Fruit fly (Drosophila melanogaster) whole organism, prepupa: ENCODE measurements around the gene CG1835.
A peak's percentile ranks its signal among the peaks of the same experiment; 100 is the strongest.

Experiments
- Blimp-1 ChIP-seq: fragments of 200-800 bp; sonication (Bioruptor generic); optimal IDR thresholded peaks from 3 replicates; lab custom pipeline; 2017; ENCODE audit warnings: missing biosample characterization, missing genetic modification characterization, mild to moderate bottlenecking, moderate library complexity, missing genetic modification reagents
- CG10631 ChIP-seq: fragments of 200-800 bp; sonication (Bioruptor generic); optimal IDR thresholded peaks from 2 replicates; lab custom pipeline; 2016; ENCODE audit warnings: missing biosample characterization, missing genetic modification characterization
- CG10669 ChIP-seq: fragments of 200-800 bp; sonication (Bioruptor generic); optimal IDR thresholded peaks from 3 replicates; lab custom pipeline; 2018; ENCODE audit warnings: missing biosample characterization, mild to moderate bottlenecking, missing genetic modification characterization, moderate library complexity
- CG11294 ChIP-seq: fragments of 200-800 bp; sonication (Bioruptor generic); IDR thresholded peaks from 2 replicates; pipeline ENCODE4 v1.3.6; 2022; ENCODE audit warnings: missing biosample characterization, missing genetic modification characterization
- CG11902 ChIP-seq: fragments of 200-800 bp; sonication (Bioruptor generic); optimal IDR thresholded peaks from 3 replicates; lab custom pipeline; 2016; ENCODE audit warnings: missing biosample characterization, missing genetic modification characterization
- CG31627 ChIP-seq: fragments of 200-800 bp; sonication (Bioruptor generic); optimal IDR thresholded peaks from 3 replicates; lab custom pipeline; 2016; ENCODE audit warnings: missing biosample characterization, missing genetic modification characterization
- CG32006 ChIP-seq: fragments of 200-800 bp; sonication (Bioruptor generic); optimal IDR thresholded peaks from 3 replicates; lab custom pipeline; 2017; ENCODE audit warnings: missing biosample characterization, mild to moderate bottlenecking, missing genetic modification characterization
- CG6163 ChIP-seq: fragments of 200-800 bp; sonication (Bioruptor generic); IDR thresholded peaks from 3 replicates; pipeline ENCODE4 v1.3.6; 2022; ENCODE audit warnings: missing biosample characterization, missing genetic modification characterization
- CG7368 ChIP-seq: fragments of 200-800 bp; sonication (Bioruptor generic); optimal IDR thresholded peaks from 3 replicates; lab custom pipeline; 2016; ENCODE audit warnings: missing biosample characterization, missing genetic modification characterization
- CG8119 ChIP-seq: fragments of 200-800 bp; sonication (Bioruptor generic); IDR thresholded peaks from 3 replicates; pipeline ENCODE4 v1.3.6; 2022; ENCODE audit warnings: missing biosample characterization, missing genetic modification characterization
- CG8319 ChIP-seq: fragments of 200-800 bp; sonication (Bioruptor generic); optimal IDR thresholded peaks from 3 replicates; lab custom pipeline; 2016; ENCODE audit warnings: missing biosample characterization, missing genetic modification characterization
- CG9139 ChIP-seq: fragments of 200-800 bp; sonication (Bioruptor generic); optimal IDR thresholded peaks from 3 replicates; lab custom pipeline; 2017; ENCODE audit warnings: missing biosample characterization, mild to moderate bottlenecking, missing genetic modification characterization
- Eip75B ChIP-seq: fragments of 200-800 bp; sonication (Bioruptor generic); optimal IDR thresholded peaks from 3 replicates; lab custom pipeline; 2016; ENCODE audit warnings: missing biosample characterization, missing genetic modification characterization
- Eip78C ChIP-seq: fragments of 200-800 bp; sonication (Bioruptor generic); peaks from one replicate; lab custom pipeline; 2016; ENCODE audit warnings: missing biosample characterization, missing genetic modification characterization
- Eip93F ChIP-seq: fragments of 200-800 bp; sonication (Bioruptor generic); optimal IDR thresholded peaks from 2 replicates; lab custom pipeline; 2016; ENCODE audit warnings: missing biosample characterization, mild to moderate bottlenecking, missing genetic modification characterization
- Ets96B ChIP-seq: fragments of 200-800 bp; optimal IDR thresholded peaks from 2 replicates; lab custom pipeline; 2019; ENCODE audit warnings: missing biosample characterization, mild to moderate bottlenecking, missing genetic modification characterization, moderate library complexity
- Hr38 ChIP-seq: sonication (Bioruptor generic); optimal IDR thresholded peaks from 2 replicates; lab custom pipeline; 2016; ENCODE audit warnings: missing biosample characterization, missing genetic modification characterization
- Met ChIP-seq: fragments of 200-800 bp; sonication (Bioruptor generic); optimal IDR thresholded peaks from 3 replicates; lab custom pipeline; 2016; ENCODE audit warnings: missing biosample characterization, missing genetic modification characterization
- OdsH ChIP-seq: fragments of 200-800 bp; sonication (Bioruptor generic); optimal IDR thresholded peaks from 3 replicates; lab custom pipeline; 2016; ENCODE audit warnings: missing biosample characterization, missing genetic modification characterization
- Smox ChIP-seq: fragments of 200-800 bp; sonication (Bioruptor generic); optimal IDR thresholded peaks from 3 replicates; lab custom pipeline; 2016; ENCODE audit warnings: missing biosample characterization, missing genetic modification characterization
- Sox102F ChIP-seq: fragments of 200-800 bp; sonication (Bioruptor generic); optimal IDR thresholded peaks from 2 replicates; lab custom pipeline; 2016; ENCODE audit warnings: missing biosample characterization, mild to moderate bottlenecking, missing genetic modification characterization
- cyc ChIP-seq: fragments of 200-800 bp; sonication (Bioruptor generic); optimal IDR thresholded peaks from 3 replicates; lab custom pipeline; 2016; ENCODE audit warnings: missing biosample characterization, missing genetic modification characterization
- dac ChIP-seq: fragments of 200-800 bp; sonication (Bioruptor generic); optimal IDR thresholded peaks from 2 replicates; lab custom pipeline; 2017; ENCODE audit warnings: missing biosample characterization, mild to moderate bottlenecking, missing genetic modification characterization
- dsx ChIP-seq: fragments of 200-800 bp; optimal IDR thresholded peaks from 3 replicates; lab custom pipeline; 2019; ENCODE audit warnings: missing biosample characterization, mild to moderate bottlenecking, missing genetic modification characterization, moderate library complexity; ENCODE audit not compliant: poor library complexity, severe bottlenecking
- esn ChIP-seq: fragments of 200-800 bp; sonication (Bioruptor generic); optimal IDR thresholded peaks from 2 replicates; lab custom pipeline; 2016; ENCODE audit warnings: missing biosample characterization, mild to moderate bottlenecking, missing genetic modification characterization, moderate library complexity
- fd59A ChIP-seq: fragments of 200-800 bp; sonication (Bioruptor generic); optimal IDR thresholded peaks from 2 replicates; lab custom pipeline; 2017; ENCODE audit warnings: missing biosample characterization, mild to moderate bottlenecking, missing genetic modification characterization, missing genetic modification reagents
- fkh ChIP-seq: fragments of 200-800 bp; sonication (Bioruptor generic); optimal IDR thresholded peaks from 3 replicates; lab custom pipeline; 2017; ENCODE audit warnings: missing biosample characterization, mild to moderate bottlenecking, missing genetic modification characterization, moderate library complexity
- net ChIP-seq: fragments of 200-800 bp; sonication (Bioruptor generic); optimal IDR thresholded peaks from 3 replicates; lab custom pipeline; 2016; ENCODE audit warnings: missing biosample characterization, missing genetic modification characterization
- salr ChIP-seq, 2 experiments: fragments of 200-800 bp; sonication (Bioruptor generic); optimal IDR thresholded peaks; 3 replicates each; lab custom pipeline; 2016 to 2018; ENCODE audit warnings: missing biosample characterization in 2 of 2, missing genetic modification characterization in 2 of 2, mild to moderate bottlenecking in 1 of 2
- spab ChIP-seq: fragments of 200-800 bp; sonication (Bioruptor generic); optimal IDR thresholded peaks from 2 replicates; lab custom pipeline; 2017; ENCODE audit warnings: missing biosample characterization, mild to moderate bottlenecking, missing genetic modification characterization, missing genetic modification reagents
- svp ChIP-seq: fragments of 200-800 bp; sonication (Bioruptor generic); peaks from one replicate; lab custom pipeline; 2016; ENCODE audit warnings: missing biosample characterization, missing genetic modification characterization
- topi ChIP-seq: fragments of 200-800 bp; sonication (Bioruptor generic); optimal IDR thresholded peaks from 3 replicates; lab custom pipeline; 2016; ENCODE audit warnings: missing biosample characterization, missing genetic modification characterization
- vri ChIP-seq: fragments of 200-800 bp; sonication (Bioruptor generic); optimal IDR thresholded peaks from 3 replicates; lab custom pipeline; 2016; ENCODE audit warnings: missing biosample characterization, mild to moderate bottlenecking, missing genetic modification characterization

Gene CG1835

DNA sequence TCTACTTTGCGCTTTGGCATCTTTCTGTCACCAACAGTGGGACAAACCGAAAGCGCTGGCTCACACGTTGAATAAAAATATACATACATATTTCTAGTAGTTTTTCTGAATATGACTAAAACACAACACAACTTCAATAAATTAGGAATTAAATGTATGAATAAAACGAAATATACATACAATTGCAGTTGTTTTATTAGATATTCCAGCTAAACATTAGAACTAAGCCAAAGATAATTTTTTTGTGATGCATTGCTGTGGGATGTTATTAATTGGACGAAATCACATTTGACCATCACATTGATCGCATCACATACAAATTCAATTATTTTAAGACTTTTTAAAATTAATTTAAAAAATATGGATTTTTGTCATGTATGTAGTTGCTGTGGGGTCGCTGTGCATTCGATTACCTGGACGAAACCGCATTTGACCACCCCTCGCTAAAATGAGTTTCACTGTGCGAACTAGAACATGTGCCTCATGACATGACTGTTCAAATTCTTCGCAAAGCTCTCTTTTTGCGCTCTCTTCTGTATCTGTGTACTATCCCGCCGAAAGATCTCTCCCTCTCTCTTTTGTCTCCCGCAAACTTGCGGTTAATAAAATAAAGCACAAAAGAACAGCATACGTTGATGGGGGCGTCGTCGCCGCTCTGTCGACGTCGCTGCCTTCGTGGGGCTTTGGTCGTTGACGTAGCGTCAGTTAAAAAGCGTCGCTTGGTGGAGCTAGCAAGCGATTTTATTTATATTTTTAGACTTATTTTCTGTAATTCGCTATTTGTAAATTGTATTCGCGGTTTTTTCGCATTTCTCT, 5.0 kb upstream of the CG1835 start, which contains the start of gene Cyp6v1 (continued):
- TF ChIP-seq Blimp-1 (GFP tag; lab: Kevin White, UChicago) (peak; percentile 83), Met (GFP tag; lab: Kevin White, UChicago) (peak; percentile 85), CG9139 (GFP tag; lab: Kevin White, UChicago) (no peak), CG11294 (GFP tag; lab: Robert Waterston, UW) (peak; percentile 38; the same call in 1 of the 2 replicates), CG32006 (GFP tag; lab: Kevin White, UChicago) (peak; percentile 91), spab (GFP tag; lab: Kevin White, UChicago) (peak; percentile 76), fd59A (GFP tag; lab: Kevin White, UChicago) (peak; percentile 70), topi (GFP tag; lab: Kevin White, UChicago) (peak; percentile 86), dac (GFP tag; lab: Kevin White, UChicago) (peak; percentile 77), CG8119 (GFP tag; lab: Robert Waterston, UW) (peak; percentile 31; the same call in 1 of the 3 replicates), CG8319 (GFP tag; lab: Kevin White, UChicago) (peak; percentile 65), Eip75B (GFP tag; lab: Kevin White, UChicago) (peak; percentile 72), Eip93F (GFP tag; lab: Kevin White, UChicago) (no peak), Smox (GFP tag; lab: Kevin White, UChicago) (peak; percentile 85), OdsH (GFP tag; lab: Kevin White, UChicago) (peak; percentile 81), fkh (GFP tag; lab: Kevin White, UChicago) (peak; percentile 20), Ets96B (tag; lab: Kevin White, UChicago) (peak; percentile 64), salr (GFP tag; optimal IDR thresholded peaks at IDR 0.05; lab: Kevin White, UChicago) (peak; percentile 5 to 88), esn (peak; percentile 90), CG6163 (GFP tag; lab: Robert Waterston, UW) (peak; percentile 61; the same call in 2 of the 3 replicates), CG11902 (GFP tag; lab: Kevin White, UChicago) (peak; percentile 63), CG31627 (GFP tag; lab: Kevin White, UChicago) (peak; percentile 78)

DNA sequence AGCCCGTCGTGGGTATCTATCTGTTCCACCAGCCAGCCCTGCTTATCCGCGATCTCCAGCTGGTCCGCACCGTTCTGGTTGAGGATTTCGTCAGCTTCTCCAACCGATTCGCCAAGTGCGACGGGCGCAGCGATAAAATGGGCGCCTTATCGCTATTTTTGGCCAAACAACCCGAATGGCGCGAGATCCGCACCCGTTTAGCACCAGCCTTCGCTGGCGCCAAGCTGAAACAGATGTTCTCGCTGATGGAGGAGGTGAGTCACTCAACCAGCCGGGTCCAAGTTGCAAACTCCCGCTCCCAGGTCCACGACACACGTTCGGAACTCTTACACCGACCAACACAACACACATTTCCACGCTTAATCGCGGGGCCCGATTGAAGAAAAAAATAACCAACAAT, 3.1 kb upstream of the CG1835 start:
- TF ChIP-seq CG6163 (GFP tag; lab: Robert Waterston, UW) = 0 out of 3 replicates have a peak, but pooled peaks have one; percentile 20
- peak; percentile 80 for TF ChIP-seq svp (GFP tag; lab: Kevin White, UChicago)
- peak; percentile 50 for TF ChIP-seq Eip78C
- no peak for TF ChIP-seq Smox (GFP tag; lab: Kevin White, UChicago)
- TF ChIP-seq CG11902 (GFP tag; lab: Kevin White, UChicago) = peak; percentile 67
- no peak for TF ChIP-seq Sox102F (GFP tag; lab: Kevin White, UChicago)
- no peak for TF ChIP-seq cyc (GFP tag; lab: Kevin White, UChicago)
- peak; percentile 9 for TF ChIP-seq net (GFP tag; lab: Kevin White, UChicago)

DNA sequence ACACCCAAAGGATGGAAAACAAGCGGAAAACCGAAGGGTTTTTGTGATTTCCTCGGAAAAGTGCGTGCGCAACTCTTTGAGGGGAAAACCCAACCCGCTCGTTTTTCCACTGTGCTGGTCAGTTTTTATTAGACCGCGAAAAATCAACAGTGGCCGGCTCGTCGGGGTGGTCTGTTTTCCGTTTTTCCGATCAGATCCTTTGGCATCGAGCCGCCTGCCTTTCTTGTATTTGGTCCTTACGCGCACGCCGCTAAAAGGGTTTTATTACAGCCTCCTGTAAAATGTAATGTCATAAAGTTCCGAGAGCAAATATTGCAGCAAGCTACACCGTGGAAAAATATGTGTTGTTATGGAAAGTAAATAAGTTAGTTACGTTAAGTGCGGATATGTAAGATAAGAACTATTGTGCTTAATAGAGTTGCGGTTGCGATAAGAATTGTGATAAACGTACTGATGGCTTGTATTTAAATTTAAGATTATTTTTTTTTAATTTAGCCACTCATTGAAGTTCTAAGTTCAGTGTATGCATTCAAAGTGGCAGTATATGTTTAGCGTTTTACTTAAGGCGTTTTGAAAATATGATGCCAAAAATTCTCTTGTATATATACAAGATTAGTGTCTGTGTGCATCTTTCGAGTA, 1.3 kb downstream of the CG1835 start:
- TF ChIP-seq cyc (GFP tag; lab: Kevin White, UChicago) (no peak), CG10669 (no peak), Eip78C (peak; percentile 25), fkh (GFP tag; lab: Kevin White, UChicago) (no peak), svp (GFP tag; lab: Kevin White, UChicago) (peak; percentile 46)

DNA sequence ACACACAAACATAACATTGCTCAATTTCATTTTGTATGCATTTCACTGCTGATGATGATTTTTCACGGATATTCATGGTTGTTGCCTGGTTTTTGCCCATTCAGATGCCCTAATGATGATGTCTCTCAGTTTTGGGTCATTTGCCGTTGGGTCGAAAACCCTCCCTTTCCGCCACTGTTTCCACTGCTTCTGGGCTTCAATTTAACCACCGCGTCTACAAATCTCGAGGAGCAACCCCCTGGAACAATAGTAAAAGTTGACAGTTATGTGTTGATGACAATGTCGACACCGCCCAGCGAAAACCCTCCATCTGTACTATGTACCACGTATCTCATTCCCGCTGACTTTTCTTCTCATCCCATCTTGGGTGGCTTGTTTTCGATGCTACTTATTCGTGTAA, 4.6 kb downstream of the CG1835 start:
- TF ChIP-seq Sox102F (GFP tag; lab: Kevin White, UChicago) = no peak
- no peak for TF ChIP-seq dsx (GFP tag; lab: Kevin White, UChicago)
- no peak for TF ChIP-seq CG11902 (GFP tag; lab: Kevin White, UChicago)
- no peak for TF ChIP-seq Hr38 (GFP tag; lab: Kevin White, UChicago)
- no peak for TF ChIP-seq dac (GFP tag; lab: Kevin White, UChicago)
- no peak for TF ChIP-seq CG32006 (GFP tag; lab: Kevin White, UChicago)
- TF ChIP-seq fd59A (GFP tag; lab: Kevin White, UChicago) = no peak
- TF ChIP-seq vri (GFP tag; lab: Kevin White, UChicago) = no peak
- no peak for TF ChIP-seq Eip93F (GFP tag; lab: Kevin White, UChicago)
- no peak for TF ChIP-seq svp (GFP tag; lab: Kevin White, UChicago)
- no peak for TF ChIP-seq CG10631 (GFP tag; lab: Kevin White, UChicago)
- TF ChIP-seq spab (GFP tag; lab: Kevin White, UChicago) = no peak
- TF ChIP-seq CG7368 (GFP tag; lab: Kevin White, UChicago) = no peak
- no peak for TF ChIP-seq topi (GFP tag; lab: Kevin White, UChicago)
